Fruit fly (Drosophila melanogaster) ovary, adult (tissue): ENCODE measurements around the gene CG15431.

Experiments
- CG17801 ChIP-seq: fragments of 200-800 bp; optimal IDR thresholded peaks from 2 replicates; lab custom pipeline; 2019; ENCODE audit warnings: missing biosample characterization, mild to moderate bottlenecking, missing genetic modification characterization, moderate library complexity; ENCODE audit not compliant: partially characterized antibody

CG15431 gene

dm6 chr2L:4386926-4387550, 54.0 kb downstream of the CG15431 start, which contains the start of gene Psf2:
TSS of gene Psf2 (minus strand) at chr2L:4387356.
- no peak for TF ChIP-seq CG17801 (GFP tag; lab: Kevin White, UChicago)

- no peak for TF ChIP-seq CG17801 (GFP tag; lab: Kevin White, UChicago)
Observed at dm6 chr2L:4385387-4386279, 55.4 kb downstream of the CG15431 start, which contains the start of gene Vps53. TSS of gene Vps53 (minus strand) at chr2L:4386062.

- TF ChIP-seq CG17801 (GFP tag; lab: Kevin White, UChicago) = no peak
Observed at dm6 chr2L:4382522-4382921, 58.6 kb downstream of the CG15431 start, which contains the start of gene CG17612. TSS of gene CG17612 (minus strand) at chr2L:4382735.

- no peak for TF ChIP-seq CG17801 (GFP tag; lab: Kevin White, UChicago)
Observed at dm6 chr2L:4378380-4378779, 62.7 kb downstream of the CG15431 start.

dm6 chr2L:4377747-4378146, 63.3 kb downstream of the CG15431 start:
- no peak for TF ChIP-seq CG17801 (GFP tag; lab: Kevin White, UChicago)

- TF ChIP-seq CG17801 (GFP tag; lab: Kevin White, UChicago) = no peak
Observed at dm6 chr2L:4375035-4376009, 65.8 kb downstream of the CG15431 start.

- no peak for TF ChIP-seq CG17801 (GFP tag; lab: Kevin White, UChicago)
Observed at dm6 chr2L:4372802-4373570, 68.1 kb downstream of the CG15431 start.

DNA sequence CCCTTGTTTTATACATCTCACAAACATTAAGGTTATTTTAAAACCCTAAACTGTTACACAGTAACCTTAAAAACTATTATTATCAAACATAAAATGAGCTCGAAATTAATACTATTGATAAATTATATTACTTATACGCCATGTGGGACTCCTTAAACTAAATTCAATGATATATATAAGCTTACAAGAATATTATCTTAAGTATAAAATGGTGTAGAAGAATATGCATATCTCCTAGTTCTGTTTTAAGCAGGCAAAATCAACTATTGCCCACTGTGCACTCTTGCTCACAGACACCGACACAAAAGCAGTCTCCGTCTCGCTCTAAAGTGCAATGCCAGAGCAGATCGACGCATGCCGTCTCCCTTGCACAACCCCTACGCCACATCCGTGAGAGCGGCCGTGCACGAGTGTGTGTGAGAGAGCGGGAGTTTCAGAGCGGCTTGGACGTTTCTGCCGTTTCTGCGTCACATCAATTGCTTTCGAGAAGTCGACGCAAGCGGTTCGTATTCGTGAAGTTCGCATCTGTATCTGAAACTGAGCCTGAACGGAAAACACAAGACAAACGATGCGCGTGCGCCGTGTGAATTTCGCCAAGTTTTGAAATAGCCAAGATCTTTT, 69.5 kb downstream of the CG15431 start:
- TF ChIP-seq CG17801 (GFP tag; lab: Kevin White, UChicago) = peak; percentile 36

dm6 chr2L:4370592-4370991, 70.5 kb downstream of the CG15431 start:
- TF ChIP-seq CG17801 (GFP tag; lab: Kevin White, UChicago) = no peak

- TF ChIP-seq CG17801 (GFP tag; lab: Kevin White, UChicago) = no peak
Observed at dm6 chr2L:4370007-4370521, 71.0 kb downstream of the CG15431 start.

- TF ChIP-seq CG17801 (GFP tag; lab: Kevin White, UChicago) = no peak
Observed at dm6 chr2L:4368553-4369268, 72.4 kb downstream of the CG15431 start.

DNA sequence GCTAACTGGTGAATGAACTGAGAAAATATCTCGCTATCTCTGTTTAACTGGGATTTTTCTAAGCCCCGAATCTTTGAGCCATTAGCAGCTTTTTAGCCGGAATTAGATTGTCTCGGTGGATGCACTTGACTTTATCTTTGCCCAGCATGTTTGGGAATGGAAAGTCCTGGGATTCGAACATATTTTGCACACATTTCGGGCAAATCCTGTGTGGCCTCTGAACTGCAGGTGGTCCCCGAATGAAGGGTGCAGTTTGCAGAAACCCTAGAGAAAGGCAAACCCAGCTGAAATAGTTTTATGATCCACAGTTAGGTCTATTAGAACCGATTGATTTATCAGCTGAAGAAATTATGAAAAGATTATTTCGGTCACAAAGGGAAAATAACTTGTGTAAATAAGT, 74.4 kb downstream of the CG15431 start:
- TF ChIP-seq CG17801 (GFP tag; lab: Kevin White, UChicago) = no peak
